Worm (Caenorhabditis elegans): ENCODE data around the gene hex-3.

DNA sequence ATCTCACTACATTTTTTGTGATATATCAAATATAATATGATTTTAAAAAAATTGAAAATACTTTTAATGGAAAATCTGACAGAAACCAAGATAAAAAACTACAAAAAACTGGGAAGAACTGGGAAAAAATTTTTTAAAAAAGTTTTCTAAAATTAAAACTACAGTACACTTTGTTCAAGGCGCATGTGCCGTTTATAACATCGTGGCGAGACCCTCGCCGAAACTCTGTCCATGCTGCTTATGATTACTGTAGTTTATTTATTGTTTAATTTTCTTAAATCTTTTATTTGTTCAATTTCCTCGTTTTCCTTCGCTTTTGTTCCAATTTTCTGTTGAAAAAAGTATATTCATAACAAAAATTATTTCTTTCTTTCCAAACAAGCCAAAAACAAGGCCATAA lies 32.4 kb downstream of the hex-3 start, which contains the start of gene athp-1:
- no peak for TF ChIP-seq pha-4 (GFP tag; IDR thresholded peaks at IDR 0.05)
- no peak for TF ChIP-seq pha-4 (tag; optimal IDR thresholded peaks at IDR 0.05)
- no peak for TF ChIP-seq zag-1 (tag; optimal IDR thresholded peaks at IDR 0.05)
- TF ChIP-seq ZK546.5 (tag; optimal IDR thresholded peaks at IDR 0.05) = no peak
- TF ChIP-seq lin-13 (GFP tag; optimal IDR thresholded peaks at IDR 0.05) = no peak
- TF ChIP-seq spr-3 (GFP tag; optimal IDR thresholded peaks at IDR 0.05) = no peak
- TF ChIP-seq ceh-32 (tag; optimal IDR thresholded peaks at IDR 0.05; ENCODE audit: poor library complexity) = no peak
- no peak for TF ChIP-seq hif-1 (tag; optimal IDR thresholded peaks at IDR 0.05)
- TF ChIP-seq dpl-1 (GFP tag; optimal IDR thresholded peaks at IDR 0.05) = no peak

All from whole organism, L4 larva.